Worm (Caenorhabditis elegans): ENCODE data around the gene rig-1.

ce11 chrX:8681600-8681999 is 21.2 kb downstream of the rig-1 start, which contains the start of gene K09E2.1:
- no peak for TF ChIP-seq elt-1 (tag; optimal IDR thresholded peaks at IDR 0.05)
- no peak for TF ChIP-seq aly-2 (tag; optimal IDR thresholded peaks at IDR 0.05)
- no peak for TF ChIP-seq nhr-21 (tag; optimal IDR thresholded peaks at IDR 0.05)
- TF ChIP-seq unc-55 (GFP tag; optimal IDR thresholded peaks at IDR 0.05), result no peak
- TF ChIP-seq ZK546.5 (tag; optimal IDR thresholded peaks at IDR 0.05), result no peak
- TF ChIP-seq snpc-4 (tag; optimal IDR thresholded peaks at IDR 0.05), result no peak
- TF ChIP-seq dmd-4 (tag; optimal IDR thresholded peaks at IDR 0.05), result no peak
- TF ChIP-seq lin-39 (tag; optimal IDR thresholded peaks at IDR 0.05), result no peak
- TF ChIP-seq ztf-1 (GFP tag; conservative IDR thresholded peaks at IDR 0.05), result no peak
- no peak for TF ChIP-seq elt-3 (tag; optimal IDR thresholded peaks at IDR 0.05)
- TF ChIP-seq zag-1 (tag; optimal IDR thresholded peaks at IDR 0.05), result no peak
- TF ChIP-seq lin-13 (GFP tag; optimal IDR thresholded peaks at IDR 0.05), result no peak
- TF ChIP-seq blmp-1 (tag; optimal IDR thresholded peaks at IDR 0.05; ENCODE audit: insufficient read depth), result no peak
